Worm (Caenorhabditis elegans) whole organism, young adult: ENCODE data around the gene grl-3.

Experiments
- ama-1 ChIP-seq, 3 experiments: fragments of 150-350 bp in 1 of 3; sonication (generic microtip) in 2 of 3; optimal IDR thresholded peaks; 2 replicates each; lab custom pipeline; 2014 to 2018; ENCODE audit warnings: missing biosample characterization in 2 of 3, missing genetic modification characterization in 2 of 3, missing genetic modification reagents in 2 of 3
- attf-5 ChIP-seq: fragments of 200-800 bp; sonication (Bioruptor generic); optimal IDR thresholded peaks from 2 replicates; lab custom pipeline; 2018; ENCODE audit warnings: mild to moderate bottlenecking, missing genetic modification characterization, missing compliant biosample characterization
- ceh-40 ChIP-seq: fragments of 200-800 bp; sonication (Bioruptor generic); IDR thresholded peaks from 2 replicates; pipeline ENCODE4 v1.3.6; 2022; ENCODE audit warnings: missing genetic modification characterization, missing compliant biosample characterization
- egrh-3 ChIP-seq: fragments of 200-800 bp; sonication (Bioruptor generic); IDR thresholded peaks from 2 replicates; pipeline ENCODE4 v1.3.6; 2022; ENCODE audit warnings: missing genetic modification reagents, missing genetic modification characterization, missing compliant biosample characterization
- hmg-1.2 ChIP-seq: fragments of 200-800 bp; sonication (Bioruptor generic); IDR thresholded peaks from 2 replicates; pipeline ENCODE4 v1.3.6; 2022; ENCODE audit warnings: missing genetic modification reagents, missing genetic modification characterization, missing compliant biosample characterization
- lsl-1 ChIP-seq: fragments of 200-800 bp; sonication (Bioruptor generic); optimal IDR thresholded peaks from 2 replicates; lab custom pipeline; 2018; ENCODE audit warnings: mild to moderate bottlenecking, missing genetic modification characterization, moderate library complexity, missing compliant biosample characterization
- nhr-27 ChIP-seq: fragments of 200-800 bp; sonication (Bioruptor generic); optimal IDR thresholded peaks from 2 replicates; lab custom pipeline; 2018; ENCODE audit warnings: mild to moderate bottlenecking, missing genetic modification characterization, moderate library complexity, missing compliant biosample characterization
- nhr-90 ChIP-seq: sonication (generic microtip); optimal IDR thresholded peaks from 2 replicates; lab custom pipeline; 2016; ENCODE audit warnings: missing genotype, mild to moderate bottlenecking, missing genetic modification characterization, missing compliant biosample characterization
- sea-2 ChIP-seq: fragments of 200-800 bp; sonication (Bioruptor generic); IDR thresholded peaks from 2 replicates; pipeline ENCODE4 v1.3.6; 2022; ENCODE audit warnings: missing genetic modification characterization, missing compliant biosample characterization
- snpc-1.3 ChIP-seq: sonication (generic microtip); optimal IDR thresholded peaks from 2 replicates; lab custom pipeline; 2017; ENCODE audit warnings: missing genetic modification characterization, mild to moderate bottlenecking, missing compliant biosample characterization, antibody characterized with exemption, moderate library complexity, missing genotype, missing genetic modification reagents; ENCODE audit not compliant: insufficient read depth
- unc-62 ChIP-seq: fragments of 150-350 bp; optimal IDR thresholded peaks from 2 replicates; lab custom pipeline; 2014; ENCODE audit warnings: missing biosample characterization, missing genetic modification reagents, missing genetic modification characterization

DNA sequence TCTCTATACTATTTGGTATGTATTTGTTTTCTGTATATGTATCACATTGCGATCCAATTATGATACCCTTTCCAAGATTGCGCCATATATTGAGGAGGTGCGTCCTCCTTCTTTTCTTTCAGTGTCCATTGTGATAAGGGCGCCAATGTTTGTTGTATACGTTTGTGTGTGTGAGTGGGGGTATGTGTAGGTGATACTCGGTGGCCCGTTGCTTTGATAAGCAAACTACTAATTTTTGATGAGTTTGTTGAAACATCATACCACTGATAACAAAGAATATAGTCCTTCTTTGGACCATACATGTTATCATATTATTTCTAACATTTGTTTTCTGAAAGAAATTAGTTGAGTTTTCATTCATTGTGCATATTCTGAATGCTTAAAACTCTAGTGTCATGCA, 7.6 kb upstream of the grl-3 start:
- TF ChIP-seq hmg-1.2: no peak
- no peak for TF ChIP-seq nhr-27 (tag; lab: Kevin White, UChicago)
- TF ChIP-seq attf-5 (GFP tag; lab: Kevin White, UChicago): no peak
- TF ChIP-seq ama-1 (optimal IDR thresholded peaks at IDR 0.05; lab: Kevin White, UChicago): no peak
- no peak for TF ChIP-seq ama-1 (GFP tag; optimal IDR thresholded peaks at IDR 0.05; lab: Kevin White, UChicago)
- no peak for TF ChIP-seq snpc-1.3
- TF ChIP-seq egrh-3 (GFP tag; lab: Robert Waterston, UW): no peak
- no peak for TF ChIP-seq ceh-40 (GFP tag; lab: Robert Waterston, UW)
- no peak for TF ChIP-seq nhr-90 (tag; lab: Kevin White, UChicago)
- no peak for TF ChIP-seq sea-2 (GFP tag; lab: Robert Waterston, UW)
- no peak for TF ChIP-seq unc-62
- TF ChIP-seq lsl-1 (GFP tag; lab: Kevin White, UChicago): no peak
